Worm (Caenorhabditis elegans): Measurements from ENCODE around the gene C16D9.3.

ce11 chrV:8210527-8210926 is 29.3 kb downstream of the C16D9.3 start:
- TF ChIP-seq snpc-4 (tag; optimal IDR thresholded peaks at IDR 0.05) (no peak), lin-32 (GFP tag; optimal IDR thresholded peaks at IDR 0.05) (no peak)

Measured in whole organism, mixed stage, embryonic.